Worm (Caenorhabditis elegans): Measurements from ENCODE around the gene ZK470.4.
A peak's percentile ranks its signal among the peaks of the same experiment; 100 is the strongest.

The ZK470.4 gene

ce11 chrX:4161938-4162337 lies 22.4 kb upstream of the ZK470.4 start:
- TF ChIP-seq aha-1 (tag) (peak; percentile 90), lin-15B (tag; optimal IDR thresholded peaks at IDR 0.05) (no peak), D1046.2 (GFP tag; IDR thresholded peaks at IDR 0.05) (no peak), mdt-29 (GFP tag; IDR thresholded peaks at IDR 0.05) (no peak), set-16 (GFP tag; IDR thresholded peaks at IDR 0.05) (no peak), egl-43 (GFP tag; IDR thresholded peaks at IDR 0.05) (no peak), unc-62 (GFP tag; optimal IDR thresholded peaks at IDR 0.05 in 1 of 2) (peak in 1 of 2 experiments; percentile 79), unc-62 (tag; optimal IDR thresholded peaks at IDR 0.05) (no peak)

ce11 chrX:4159929-4160328 lies 20.4 kb upstream of the ZK470.4 start:
- TF ChIP-seq ztf-11 (tag; optimal IDR thresholded peaks at IDR 0.05) (no peak), nhr-102 (tag; optimal IDR thresholded peaks at IDR 0.05) (no peak), daf-19 (GFP tag; conservative IDR thresholded peaks at IDR 0.05) (no peak), lim-7 (GFP tag; IDR thresholded peaks at IDR 0.05) (no peak), unc-62 (GFP tag; optimal IDR thresholded peaks at IDR 0.05 in 1 of 2) (peak in 1 of 2 experiments; percentile 99), unc-62 (tag; optimal IDR thresholded peaks at IDR 0.05) (no peak), nhr-76 (tag; optimal IDR thresholded peaks at IDR 0.05) (no peak), gei-8 (GFP tag; optimal IDR thresholded peaks at IDR 0.05) (no peak), nhr-237 (tag; optimal IDR thresholded peaks at IDR 0.05) (no peak), dmd-9 (GFP tag; IDR thresholded peaks at IDR 0.05) (no peak)

ce11 chrX:4159185-4159871 lies 19.8 kb upstream of the ZK470.4 start:
- no peak for TF ChIP-seq ceh-28 (tag; optimal IDR thresholded peaks at IDR 0.05)
- no peak for TF ChIP-seq T20F7.1 (GFP tag; optimal IDR thresholded peaks at IDR 0.05)
- TF ChIP-seq jun-1 (tag; optimal IDR thresholded peaks at IDR 0.05): no peak
- TF ChIP-seq dmd-8 (GFP tag; IDR thresholded peaks at IDR 0.05): no peak
- no peak for TF ChIP-seq spr-3 (GFP tag; optimal IDR thresholded peaks at IDR 0.05)
- TF ChIP-seq ceh-20 (GFP tag; IDR thresholded peaks at IDR 0.05): no peak
- TF ChIP-seq ces-1 (GFP tag; optimal IDR thresholded peaks at IDR 0.05): peak; percentile 56
- TF ChIP-seq mdt-29 (GFP tag; IDR thresholded peaks at IDR 0.05): no peak
- TF ChIP-seq unc-130 (GFP tag; optimal IDR thresholded peaks at IDR 0.05): no peak
- no peak for TF ChIP-seq daf-12 (tag; optimal IDR thresholded peaks at IDR 0.05)
- TF ChIP-seq unc-62 (GFP tag; optimal IDR thresholded peaks at IDR 0.05 in 1 of 2): peak in 1 of 2 experiments; percentile 20
- TF ChIP-seq unc-62 (tag; optimal IDR thresholded peaks at IDR 0.05): no peak
- no peak for TF ChIP-seq arid-1 (GFP tag; conservative IDR thresholded peaks at IDR 0.05)
- TF ChIP-seq lin-15B (tag; optimal IDR thresholded peaks at IDR 0.05): no peak
- TF ChIP-seq F10B5.3 (tag; optimal IDR thresholded peaks at IDR 0.05): no peak
- TF ChIP-seq F49E8.2 (tag; optimal IDR thresholded peaks at IDR 0.05; ENCODE audit: borderline replicate concordance): no peak
- no peak for TF ChIP-seq set-16 (GFP tag; IDR thresholded peaks at IDR 0.05)
- no peak for TF ChIP-seq nhr-102 (tag; optimal IDR thresholded peaks at IDR 0.05)
- TF ChIP-seq gei-8 (GFP tag; optimal IDR thresholded peaks at IDR 0.05): no peak
- no peak for TF ChIP-seq lin-38 (GFP tag; IDR thresholded peaks at IDR 0.05)
- TF ChIP-seq lin-29 (GFP tag; IDR thresholded peaks at IDR 0.05): no peak
- TF ChIP-seq Y105C5A.15 (GFP tag; IDR thresholded peaks at IDR 0.05): no peak
- TF ChIP-seq Y75B8A.6 (GFP tag; IDR thresholded peaks at IDR 0.05): no peak
- no peak for TF ChIP-seq fkh-10 (GFP tag; optimal IDR thresholded peaks at IDR 0.05)
- TF ChIP-seq skn-1 (tag; optimal IDR thresholded peaks at IDR 0.05): no peak
- TF ChIP-seq aha-1 (tag): peak; percentile 28
- TF ChIP-seq nhr-28 (tag; optimal IDR thresholded peaks at IDR 0.05): no peak

ce11 chrX:4157896-4158295 lies 18.3 kb upstream of the ZK470.4 start:
- TF ChIP-seq snpc-1.2 (GFP tag; IDR thresholded peaks at IDR 0.05): no peak
- peak in 1 of 2 experiments; percentile 41 for TF ChIP-seq mdl-1 (tag; optimal IDR thresholded peaks at IDR 0.05)
- TF ChIP-seq dmd-6 (GFP tag; IDR thresholded peaks at IDR 0.05): 0 out of 2 replicates have a peak, but pooled peaks have one; percentile 9
- peak in 1 of 2 experiments; percentile 27 for TF ChIP-seq unc-62 (GFP tag; optimal IDR thresholded peaks at IDR 0.05 in 1 of 2)
- no peak for TF ChIP-seq unc-62 (tag; optimal IDR thresholded peaks at IDR 0.05)
- peak; percentile 43 for TF ChIP-seq hlh-11 (tag; optimal IDR thresholded peaks at IDR 0.05)
- peak; percentile 3 for TF ChIP-seq nhr-11 (tag; optimal IDR thresholded peaks at IDR 0.05)
- peak; percentile 62 for TF ChIP-seq hlh-30 (tag; optimal IDR thresholded peaks at IDR 0.05; ENCODE audit: insufficient read depth)
- TF ChIP-seq mes-2 (tag; optimal IDR thresholded peaks at IDR 0.05; ENCODE audit: poor library complexity, severe bottlenecking): peak; percentile 33
- no peak for TF ChIP-seq gei-8 (GFP tag; optimal IDR thresholded peaks at IDR 0.05)
- TF ChIP-seq aha-1 (tag): peak; percentile 48
- no peak for TF ChIP-seq aly-2 (tag; optimal IDR thresholded peaks at IDR 0.05)
- peak; percentile 36; the same call in 1 of the 2 replicates for TF ChIP-seq hmg-1.1 (GFP tag; IDR thresholded peaks at IDR 0.05)
